Worm (Caenorhabditis elegans): ENCODE measurements around the gene Y32H12A.1.

Gene Y32H12A.1

DNA sequence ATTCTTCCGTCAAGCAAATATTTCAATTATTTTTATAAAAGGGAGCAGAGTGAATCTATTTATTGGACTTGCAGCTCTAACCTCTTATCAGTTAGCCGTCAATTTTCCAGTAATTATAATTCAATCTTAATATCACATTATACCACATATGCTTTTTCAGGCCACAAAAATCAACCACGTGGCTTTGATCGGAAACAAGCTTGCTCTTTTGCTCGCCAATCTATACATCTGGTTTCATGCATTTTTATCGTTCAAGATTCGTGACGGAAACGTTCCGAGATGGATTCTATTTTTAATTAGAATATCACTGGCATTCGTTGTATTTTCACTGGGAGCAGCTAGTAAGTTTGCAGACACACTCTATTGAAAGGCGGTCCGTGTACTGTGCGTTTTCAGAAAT is 45.1 kb downstream of the Y32H12A.1 start:
- TF ChIP-seq lsy-2 (tag; optimal IDR thresholded peaks at IDR 0.05) (no peak), ceh-16 (tag; optimal IDR thresholded peaks at IDR 0.05) (no peak), skn-1 (tag; optimal IDR thresholded peaks at IDR 0.05) (no peak), unc-62 (GFP tag; optimal IDR thresholded peaks at IDR 0.05) (no peak), nhr-129 (tag; optimal IDR thresholded peaks at IDR 0.05) (no peak)

DNA sequence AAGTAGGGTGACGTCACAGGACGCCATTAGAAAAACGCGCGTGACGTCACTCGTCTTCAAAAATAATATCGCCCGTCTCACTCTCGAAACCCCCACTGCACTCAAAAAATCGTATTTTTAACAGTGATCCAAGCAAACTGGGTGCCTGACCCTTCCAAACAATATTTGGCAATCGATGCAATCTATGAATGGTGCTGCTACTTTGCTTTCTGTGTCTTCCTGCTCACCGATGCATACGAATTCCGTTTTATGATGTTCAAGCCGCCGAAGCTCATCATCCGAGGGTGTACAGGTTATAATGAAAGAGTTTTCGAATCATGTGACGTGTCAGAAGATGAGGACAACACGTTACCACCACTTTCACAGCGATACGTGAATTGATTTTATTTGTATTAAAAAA is 45.6 kb downstream of the Y32H12A.1 start, which contains the start of gene W03A5.1:
Gene W03A5.1, plus strand, starts transcription at position 301 of the 400 bp plus-strand sequence.
- TF ChIP-seq unc-55 (GFP tag; optimal IDR thresholded peaks at IDR 0.05): no peak
- TF ChIP-seq mbf-1 (tag; optimal IDR thresholded peaks at IDR 0.05): no peak
- TF ChIP-seq nhr-12 (tag; optimal IDR thresholded peaks at IDR 0.05): no peak
- TF ChIP-seq ztf-11 (tag; optimal IDR thresholded peaks at IDR 0.05): no peak
- TF ChIP-seq C34F6.9 (tag; optimal IDR thresholded peaks at IDR 0.05): no peak
- TF ChIP-seq sma-9 (GFP tag; optimal IDR thresholded peaks at IDR 0.05): no peak
- TF ChIP-seq sma-9 (tag; optimal IDR thresholded peaks at IDR 0.05): no peak
- no peak for TF ChIP-seq skn-1 (tag; optimal IDR thresholded peaks at IDR 0.05)
- no peak for TF ChIP-seq nhr-25 (tag; optimal IDR thresholded peaks at IDR 0.05)
- TF ChIP-seq lin-11 (tag; optimal IDR thresholded peaks at IDR 0.05): no peak
- TF ChIP-seq nhr-77 (tag; optimal IDR thresholded peaks at IDR 0.05): no peak
- no peak for TF ChIP-seq Y55F3AM.14 (GFP tag; optimal IDR thresholded peaks at IDR 0.05)
- no peak for TF ChIP-seq lsy-2 (tag; optimal IDR thresholded peaks at IDR 0.05)
- TF ChIP-seq nhr-21 (tag; optimal IDR thresholded peaks at IDR 0.05): no peak
- TF ChIP-seq lin-13 (GFP tag; optimal IDR thresholded peaks at IDR 0.05): no peak

DNA sequence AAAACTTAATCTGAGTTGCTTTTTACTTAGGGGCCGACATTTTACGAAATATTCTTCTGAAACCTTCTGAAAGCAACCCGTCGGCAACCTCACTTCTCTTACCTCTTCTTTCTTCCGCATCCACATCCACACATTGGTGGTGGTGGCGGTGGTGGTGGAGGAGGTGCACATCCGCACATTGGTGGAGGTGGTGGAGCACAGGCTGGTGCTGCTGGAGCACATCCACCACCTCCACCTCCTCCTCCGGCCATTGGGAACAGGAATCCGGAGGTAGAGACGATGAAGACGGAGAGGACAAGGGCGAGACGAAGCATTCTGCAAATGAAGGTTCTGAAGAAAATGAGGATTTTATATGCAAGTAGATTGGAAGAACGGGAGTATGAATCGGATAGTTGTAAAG is 51.7 kb downstream of the Y32H12A.1 start, which contains the start of gene grl-22:
Gene grl-22, minus strand, starts transcription at position 332 of the 400 bp plus-strand sequence.
- TF ChIP-seq zag-1 (tag; optimal IDR thresholded peaks at IDR 0.05): no peak
- no peak for TF ChIP-seq crh-2 (tag; optimal IDR thresholded peaks at IDR 0.05)
- no peak for TF ChIP-seq C34F6.9 (tag; optimal IDR thresholded peaks at IDR 0.05)
- TF ChIP-seq aly-2 (tag; optimal IDR thresholded peaks at IDR 0.05): no peak
- TF ChIP-seq nhr-237 (tag; optimal IDR thresholded peaks at IDR 0.05): no peak
- no peak for TF ChIP-seq gmeb-1 (tag; optimal IDR thresholded peaks at IDR 0.05)
- TF ChIP-seq lin-11 (tag; optimal IDR thresholded peaks at IDR 0.05): no peak
- TF ChIP-seq egl-27 (tag; optimal IDR thresholded peaks at IDR 0.05): no peak
- no peak for TF ChIP-seq ztf-11 (tag; optimal IDR thresholded peaks at IDR 0.05)
- TF ChIP-seq ama-1 (optimal IDR thresholded peaks at IDR 0.05): no peak
